Fruit fly (Drosophila melanogaster): Measurements from ENCODE around the gene CG14220.

DNA sequence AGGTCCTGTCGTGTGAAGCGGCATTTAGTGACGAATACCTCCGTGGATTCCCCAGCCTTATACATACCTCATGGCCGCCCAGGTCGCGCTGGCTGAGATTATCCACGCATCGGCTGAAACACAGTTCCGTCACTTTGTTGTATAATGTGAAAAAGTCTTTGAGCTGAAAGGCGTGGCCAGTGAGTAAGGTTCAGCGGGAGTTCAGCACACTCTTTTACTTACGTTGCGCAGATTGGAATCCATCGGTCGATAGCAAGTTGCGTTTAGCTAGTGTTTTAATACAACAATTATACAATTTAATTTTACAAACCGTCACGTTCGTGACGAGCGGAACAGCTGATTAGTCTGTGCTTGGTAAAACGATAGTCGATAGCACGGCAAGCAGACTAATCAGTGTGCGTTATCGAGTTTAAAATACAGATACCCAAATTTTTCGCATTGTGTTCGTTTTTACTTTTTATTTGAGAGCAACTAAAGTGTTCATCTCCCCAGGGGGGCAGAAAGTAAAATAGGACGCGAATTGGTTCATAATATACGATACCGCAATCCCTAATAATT is 16.6 kb upstream of the CG14220 start, which contains the start of the genes Pstk and Tim9b:
- TF ChIP-seq sv (GFP tag; optimal IDR thresholded peaks at IDR 0.05) (no peak), OdsH (GFP tag; optimal IDR thresholded peaks at IDR 0.05) (no peak), dmrt93B (GFP tag; optimal IDR thresholded peaks at IDR 0.05) (no peak), h (GFP tag; optimal IDR thresholded peaks at IDR 0.05) (no peak), usp (GFP tag; optimal IDR thresholded peaks at IDR 0.05) (no peak), tai (GFP tag; optimal IDR thresholded peaks at IDR 0.05) (no peak), Vsx2 (GFP tag; optimal IDR thresholded peaks at IDR 0.05; ENCODE audit: partially characterized antibody) (no peak), Sp1 (GFP tag; optimal IDR thresholded peaks at IDR 0.05) (no peak), Dfd (GFP tag; optimal IDR thresholded peaks at IDR 0.05) (no peak), CrebA (GFP tag; optimal IDR thresholded peaks at IDR 0.05; ENCODE audit: borderline replicate concordance) (no peak), Hnf4 (GFP tag; optimal IDR thresholded peaks at IDR 0.05) (no peak), psq (GFP tag; optimal IDR thresholded peaks at IDR 0.05) (no peak), Myc (optimal IDR thresholded peaks at IDR 0.05) (no peak)

Data from whole organism, wandering third instar larva.